Fruit fly (Drosophila melanogaster) whole organism, embryonic: ENCODE measurements around the gene Drsl2.
A peak's percentile ranks its signal among the peaks of the same experiment; 100 is the strongest.

Experiments used
- Atf6 ChIP-seq: fragments of 200-800 bp; sonication (Bioruptor generic); IDR thresholded peaks from 2 replicates; pipeline ENCODE4 v1.3.6; 2022; ENCODE audit warnings: missing biosample characterization, missing genetic modification characterization
- Bdp1 ChIP-seq: fragments of 200-800 bp; sonication (Bioruptor generic); optimal IDR thresholded peaks from 3 replicates; lab custom pipeline; 2016; ENCODE audit warnings: missing biosample characterization, missing genetic modification characterization
- CG10959 ChIP-seq: fragments of 200-800 bp; sonication (Bioruptor generic); IDR thresholded peaks from 2 replicates; pipeline ENCODE4 v1.3.6; 2022; ENCODE audit warnings: missing biosample characterization, missing genetic modification characterization
- CG13424 ChIP-seq: fragments of 200-800 bp; sonication (Bioruptor generic); optimal IDR thresholded peaks from 2 replicates; lab custom pipeline; 2019; ENCODE audit warnings: missing biosample characterization, mild to moderate bottlenecking, missing genetic modification characterization, moderate library complexity
- CG14667 ChIP-seq: fragments of 200-800 bp; sonication (Bioruptor generic); IDR thresholded peaks from 2 replicates; pipeline ENCODE4 v1.3.6; 2022; ENCODE audit warnings: missing biosample characterization, missing genetic modification characterization
- CG14860 ChIP-seq: fragments of 200-800 bp; sonication (Bioruptor generic); IDR thresholded peaks from 3 replicates; pipeline ENCODE4 v1.3.6; 2022; ENCODE audit warnings: missing biosample characterization, missing genetic modification characterization; ENCODE audit not compliant: partially characterized antibody
- CG15601 ChIP-seq: fragments of 200-800 bp; sonication (Bioruptor generic); optimal IDR thresholded peaks from 3 replicates; lab custom pipeline; 2019; ENCODE audit warnings: missing biosample characterization, mild to moderate bottlenecking, missing genetic modification characterization, moderate library complexity
- CG16779 ChIP-seq: fragments of 200-800 bp; sonication (Bioruptor generic); IDR thresholded peaks from 2 replicates; pipeline ENCODE4 v1.3.6; 2022; ENCODE audit warnings: missing biosample characterization, missing genetic modification characterization
- CG17385 ChIP-seq: fragments of 200-800 bp; sonication (Bioruptor generic); optimal IDR thresholded peaks from 3 replicates; lab custom pipeline; 2018; ENCODE audit warnings: missing biosample characterization, mild to moderate bottlenecking, missing genetic modification characterization
- CG17912 ChIP-seq: fragments of 200-800 bp; sonication (Bioruptor generic); optimal IDR thresholded peaks from 2 replicates; lab custom pipeline; 2018; ENCODE audit warnings: missing biosample characterization, mild to moderate bottlenecking, missing genetic modification characterization
- CG2120 ChIP-seq: fragments of 200-800 bp; sonication (Bioruptor generic); optimal IDR thresholded peaks from 3 replicates; lab custom pipeline; 2016; ENCODE audit warnings: missing biosample characterization, missing genetic modification characterization
- CG2129 ChIP-seq: fragments of 200-800 bp; sonication (Bioruptor generic); IDR thresholded peaks from 2 replicates; pipeline ENCODE4 v1.3.6; 2022; ENCODE audit warnings: missing biosample characterization, missing genetic modification characterization; ENCODE audit not compliant: partially characterized antibody
- CG2712 ChIP-seq: fragments of 200-800 bp; optimal IDR thresholded peaks from 3 replicates; lab custom pipeline; 2019; ENCODE audit warnings: missing biosample characterization, mild to moderate bottlenecking, missing genetic modification characterization, moderate library complexity
- CG33557 ChIP-seq: fragments of 200-800 bp; sonication (Bioruptor generic); optimal IDR thresholded peaks from 2 replicates; lab custom pipeline; 2019; ENCODE audit warnings: missing biosample characterization, mild to moderate bottlenecking, missing genetic modification characterization, moderate library complexity
- CG3407 ChIP-seq: fragments of 200-800 bp; sonication (Bioruptor generic); optimal IDR thresholded peaks from 2 replicates; lab custom pipeline; 2018; ENCODE audit warnings: missing biosample characterization, mild to moderate bottlenecking, missing genetic modification characterization
- CG7357 ChIP-seq: fragments of 200-800 bp; sonication (Bioruptor generic); IDR thresholded peaks from 3 replicates; pipeline ENCODE4 v1.3.6; 2022; ENCODE audit warnings: missing biosample characterization, missing genetic modification characterization
- CG9609 ChIP-seq: fragments of 200-800 bp; sonication (Bioruptor generic); optimal IDR thresholded peaks from 3 replicates; lab custom pipeline; 2016; ENCODE audit warnings: missing biosample characterization, missing genetic modification characterization
- D ChIP-seq, 2 experiments: fragments of 200-800 bp in 1 of 2; fragments of >200 bp in 1 of 2; sonication (Bioruptor generic) in 1 of 2; optimal IDR thresholded peaks; 2 replicates in 1 of 2; 3 replicates in 1 of 2; lab custom pipeline; 2017; ENCODE audit warnings: mild to moderate bottlenecking in 1 of 2, missing biosample characterization in 1 of 2, missing genetic modification characterization in 1 of 2, missing genetic modification reagents in 1 of 2
- Dek ChIP-seq: fragments of 200-800 bp; sonication (Bioruptor generic); optimal IDR thresholded peaks from 3 replicates; lab custom pipeline; 2019; ENCODE audit warnings: missing biosample characterization, mild to moderate bottlenecking, missing genetic modification characterization, moderate library complexity
- Dip2 ChIP-seq: fragments of 200-800 bp; sonication (Bioruptor generic); IDR thresholded peaks from 2 replicates; pipeline ENCODE4 v1.3.6; 2022; ENCODE audit warnings: missing biosample characterization, missing genetic modification characterization
- ERR ChIP-seq: fragments of 200-800 bp; sonication (Bioruptor generic); optimal IDR thresholded peaks from 2 replicates; lab custom pipeline; 2016; ENCODE audit warnings: missing biosample characterization, missing genetic modification characterization
- Eip74EF ChIP-seq, 2 experiments: fragments of 200-800 bp in 1 of 2; fragments of >200 bp in 1 of 2; sonication (Bioruptor generic) in 1 of 2; optimal IDR thresholded peaks; 2 replicates each; lab custom pipeline; 2017 to 2019; ENCODE audit warnings: missing biosample characterization in 2 of 2, missing genetic modification characterization in 2 of 2, mild to moderate bottlenecking in 1 of 2, moderate library complexity in 1 of 2
- Fer2 ChIP-seq: fragments of 200-800 bp; sonication (Bioruptor generic); optimal IDR thresholded peaks from 2 replicates; lab custom pipeline; 2018; ENCODE audit warnings: missing biosample characterization, mild to moderate bottlenecking, missing genetic modification characterization, moderate library complexity
- Fer3 ChIP-seq: fragments of 200-800 bp; sonication (Bioruptor generic); optimal IDR thresholded peaks from 2 replicates; lab custom pipeline; 2018; ENCODE audit warnings: missing biosample characterization, mild to moderate bottlenecking, missing genetic modification characterization, moderate library complexity
- H2.0 ChIP-seq: fragments of 200-800 bp; sonication (Bioruptor generic); IDR thresholded peaks from 2 replicates; pipeline ENCODE4 v1.3.6; 2022; ENCODE audit warnings: missing biosample characterization, missing genetic modification characterization
- Oli ChIP-seq: fragments of 200-800 bp; sonication (Bioruptor generic); optimal IDR thresholded peaks from 2 replicates; lab custom pipeline; 2018; ENCODE audit warnings: missing biosample characterization, mild to moderate bottlenecking, missing genetic modification characterization, moderate library complexity
- Ptx1 ChIP-seq: fragments of 200-800 bp; sonication (Bioruptor generic); IDR thresholded peaks from 2 replicates; pipeline ENCODE4 v1.3.6; 2022; ENCODE audit warnings: missing biosample characterization, missing genetic modification characterization
- Sox102F ChIP-seq: fragments of 200-800 bp; sonication (Bioruptor generic); optimal IDR thresholded peaks from 2 replicates; lab custom pipeline; 2018; ENCODE audit warnings: missing biosample characterization, mild to moderate bottlenecking, missing genetic modification characterization, moderate library complexity
- Xbp1 ChIP-seq: fragments of 200-800 bp; sonication (Bioruptor generic); optimal IDR thresholded peaks from 3 replicates; lab custom pipeline; 2016; ENCODE audit warnings: missing biosample characterization, mild to moderate bottlenecking, missing genetic modification characterization
- chn ChIP-seq: fragments of 200-800 bp; sonication (Bioruptor generic); optimal IDR thresholded peaks from 2 replicates; lab custom pipeline; 2016; ENCODE audit warnings: missing biosample characterization, missing genetic modification characterization
- crol ChIP-seq: fragments of 200-800 bp; sonication (Bioruptor generic); IDR thresholded peaks from 2 replicates; pipeline ENCODE4 v1.3.6; 2022; ENCODE audit warnings: missing biosample characterization, missing genetic modification characterization
- dpn ChIP-seq, 2 experiments: fragments of 200-800 bp; sonication (Bioruptor generic); optimal IDR thresholded peaks; 3 replicates each; lab custom pipeline; 2016; ENCODE audit warnings: missing biosample characterization in 2 of 2, missing genetic modification characterization in 2 of 2
- dysf ChIP-seq: fragments of 200-800 bp; sonication (Bioruptor generic); IDR thresholded peaks from 3 replicates; pipeline ENCODE4 v1.3.6; 2022; ENCODE audit warnings: missing biosample characterization, missing genetic modification characterization
- emc ChIP-seq: fragments of 200-800 bp; sonication (Bioruptor generic); optimal IDR thresholded peaks from 2 replicates; lab custom pipeline; 2016; ENCODE audit warnings: missing biosample characterization, missing genetic modification characterization
- fd64A ChIP-seq: fragments of 200-800 bp; sonication (Bioruptor generic); optimal IDR thresholded peaks from 3 replicates; lab custom pipeline; 2018; ENCODE audit warnings: missing biosample characterization, mild to moderate bottlenecking, missing genetic modification characterization
- gsb ChIP-seq: fragments of 200-800 bp; sonication (Bioruptor generic); IDR thresholded peaks from 2 replicates; pipeline ENCODE4 v1.3.6; 2022; ENCODE audit warnings: missing biosample characterization, missing genetic modification characterization
- hb ChIP-seq: fragments of 200-800 bp; sonication (Bioruptor generic); IDR thresholded peaks from 3 replicates; pipeline ENCODE4 v1.3.6; 2022; ENCODE audit warnings: missing biosample characterization, missing genetic modification characterization; ENCODE audit not compliant: partially characterized antibody
- hth ChIP-seq: fragments of >200 bp; optimal IDR thresholded peaks from 2 replicates; lab custom pipeline; 2017; ENCODE audit warnings: inconsistent platforms
- knrl ChIP-seq: fragments of 200-800 bp; sonication (Bioruptor generic); IDR thresholded peaks from 3 replicates; pipeline ENCODE4 v1.3.6; 2022; ENCODE audit warnings: missing biosample characterization, missing genetic modification characterization; ENCODE audit not compliant: partially characterized antibody
- nom ChIP-seq: fragments of 200-800 bp; sonication (Bioruptor generic); optimal IDR thresholded peaks from 2 replicates; lab custom pipeline; 2017; ENCODE audit warnings: missing biosample characterization, missing genetic modification characterization, mild to moderate bottlenecking, moderate library complexity, missing genetic modification reagents
- prd ChIP-seq, 3 experiments: fragments of >200 bp in 2 of 3; fragments of 200-800 bp in 1 of 3; sonication (Bioruptor generic) in 1 of 3; optimal IDR thresholded peaks in 2 of 3; IDR thresholded peaks in 1 of 3; 2 replicates in 2 of 3; 3 replicates in 1 of 3; pipeline versions ENCODE4 v1.3.6 to Lab custom; 2017 to 2022; ENCODE audit warnings: missing biosample characterization in 1 of 3, missing genetic modification characterization in 1 of 3
- ranshi ChIP-seq: fragments of 200-800 bp; sonication (Bioruptor generic); IDR thresholded peaks from 2 replicates; pipeline ENCODE4 v1.3.6; 2022; ENCODE audit warnings: missing biosample characterization, missing genetic modification characterization
- salm ChIP-seq: fragments of 200-800 bp; sonication (Bioruptor generic); optimal IDR thresholded peaks from 2 replicates; lab custom pipeline; 2018; ENCODE audit warnings: missing biosample characterization, mild to moderate bottlenecking, missing genetic modification characterization
- sd ChIP-seq: fragments of 200-800 bp; sonication (Bioruptor generic); optimal IDR thresholded peaks from 3 replicates; lab custom pipeline; 2018; ENCODE audit warnings: missing biosample characterization, mild to moderate bottlenecking, missing genetic modification characterization, moderate library complexity
- sima ChIP-seq: fragments of 200-800 bp; sonication (Bioruptor generic); optimal IDR thresholded peaks from 2 replicates; lab custom pipeline; 2016; ENCODE audit warnings: missing biosample characterization, missing genetic modification characterization
- slbo ChIP-seq: fragments of 200-800 bp; sonication (Bioruptor generic); IDR thresholded peaks from 2 replicates; pipeline ENCODE4 v1.3.6; 2022; ENCODE audit warnings: missing biosample characterization, missing genetic modification characterization
- trh ChIP-seq: fragments of 200-800 bp; sonication (Bioruptor generic); optimal IDR thresholded peaks from 2 replicates; lab custom pipeline; 2016; ENCODE audit warnings: missing biosample characterization, missing genetic modification characterization
- zen2 ChIP-seq: fragments of 200-800 bp; sonication (Bioruptor generic); IDR thresholded peaks from 3 replicates; pipeline ENCODE4 v1.3.6; 2022; ENCODE audit warnings: missing biosample characterization, missing genetic modification characterization; ENCODE audit not compliant: partially characterized antibody
- zf30C ChIP-seq: fragments of 200-800 bp; sonication (Bioruptor generic); optimal IDR thresholded peaks from 3 replicates; lab custom pipeline; 2018; ENCODE audit warnings: missing biosample characterization, mild to moderate bottlenecking, missing genetic modification characterization

The Drsl2 gene

dm6 chr3L:3339695-3340226 is 25.6 kb downstream of the Drsl2 start (continued):
- no peak for TF ChIP-seq Fer2
- no peak for TF ChIP-seq CG14860 (GFP tag; lab: Robert Waterston, UW)
- no peak for TF ChIP-seq Oli
- no peak for TF ChIP-seq CG15601 (tag; lab: Kevin White, UChicago)
- TF ChIP-seq ranshi (GFP tag; lab: Robert Waterston, UW): no peak
- no peak for TF ChIP-seq CG17912 (GFP tag; lab: Kevin White, UChicago)
- no peak for TF ChIP-seq CG14667 (GFP tag; lab: Robert Waterston, UW)
- no peak for TF ChIP-seq CG2712 (tag; lab: Kevin White, UChicago)
- peak; percentile 55 for TF ChIP-seq slbo (GFP tag; lab: Robert Waterston, UW)
- TF ChIP-seq H2.0 (GFP tag; lab: Robert Waterston, UW): no peak
- no peak for TF ChIP-seq sima (GFP tag; lab: Kevin White, UChicago)
- TF ChIP-seq knrl (GFP tag; lab: Robert Waterston, UW): no peak
- no peak for TF ChIP-seq Xbp1
- TF ChIP-seq nom (GFP tag; lab: Kevin White, UChicago): no peak
- no peak for TF ChIP-seq CG9609 (GFP tag; lab: Kevin White, UChicago)
- TF ChIP-seq CG10959 (GFP tag; lab: Robert Waterston, UW): no peak
- TF ChIP-seq CG16779 (GFP tag; lab: Robert Waterston, UW): no peak
- TF ChIP-seq Dek (tag; lab: Kevin White, UChicago): no peak
- TF ChIP-seq CG33557 (GFP tag; lab: Kevin White, UChicago): no peak
- no peak for TF ChIP-seq Dip2 (GFP tag; lab: Robert Waterston, UW)
- no peak for TF ChIP-seq ERR
- TF ChIP-seq Bdp1 (GFP tag; lab: Kevin White, UChicago): no peak
- TF ChIP-seq zen2 (GFP tag; lab: Robert Waterston, UW): no peak
- TF ChIP-seq Ptx1 (GFP tag; lab: Robert Waterston, UW): 0 out of 2 replicates have a peak, but pooled peaks have one; percentile 13
- no peak for TF ChIP-seq hb (GFP tag; lab: Robert Waterston, UW)
- TF ChIP-seq trh (GFP tag; lab: Kevin White, UChicago): no peak
- no peak for TF ChIP-seq Sox102F (GFP tag; lab: Kevin White, UChicago)
- no peak for TF ChIP-seq chn (GFP tag; lab: Kevin White, UChicago)
- no peak for TF ChIP-seq fd64A (GFP tag; lab: Kevin White, UChicago)
- no peak for TF ChIP-seq zf30C (GFP tag; lab: Kevin White, UChicago)
- TF ChIP-seq CG17385: no peak
- TF ChIP-seq Fer3 (tag; lab: Kevin White, UChicago): no peak
- peak; percentile 37; the same call in 1 of the 2 replicates for TF ChIP-seq Atf6 (GFP tag; lab: Robert Waterston, UW)
- TF ChIP-seq D (optimal IDR thresholded peaks at IDR 0.05; lab: Kevin White, UChicago): no peak
- no peak for TF ChIP-seq D (GFP tag; optimal IDR thresholded peaks at IDR 0.05; lab: Kevin White, UChicago)
- TF ChIP-seq dpn (GFP tag; optimal IDR thresholded peaks at IDR 0.05; lab: Kevin White, UChicago): no peak
- TF ChIP-seq prd (optimal IDR thresholded peaks at IDR 0.05; lab: Kevin White, UChicago): no peak
- TF ChIP-seq prd (GFP tag; IDR thresholded peaks at IDR 0.05; lab: Robert Waterston, UW): 0 out of 3 replicates have a peak, but pooled peaks have one; percentile 9
- no peak for TF ChIP-seq Eip74EF (GFP tag; optimal IDR thresholded peaks at IDR 0.05; lab: Kevin White, UChicago)
- TF ChIP-seq CG13424 (tag; lab: Kevin White, UChicago): peak; percentile 25
- TF ChIP-seq CG2129 (GFP tag; lab: Robert Waterston, UW): no peak
- TF ChIP-seq hth (lab: Kevin White, UChicago): no peak
- peak; percentile 32; the same call in 1 of the 2 replicates for TF ChIP-seq gsb
- TF ChIP-seq crol: no peak
- TF ChIP-seq dysf (GFP tag; lab: Robert Waterston, UW): 0 out of 3 replicates have a peak, but pooled peaks have one; percentile 34
- no peak for TF ChIP-seq CG3407 (GFP tag; lab: Kevin White, UChicago)
- no peak for TF ChIP-seq sd (tag; lab: Kevin White, UChicago)
- TF ChIP-seq CG2120: peak; percentile 46
- no peak for TF ChIP-seq CG7357 (GFP tag; lab: Robert Waterston, UW)
- no peak for TF ChIP-seq salm
- TF ChIP-seq emc (GFP tag; lab: Kevin White, UChicago): no peak
